Fruit fly (Drosophila melanogaster): ENCODE results near the gene Strump.
A peak's percentile ranks its signal among the peaks of the same experiment; 100 is the strongest.

Strump gene

dm6 chr3L:16113607-16114337 is 8.0 kb upstream of the Strump start (continued):
- TF ChIP-seq CG7745 (tag; optimal IDR thresholded peaks at IDR 0.05) (no peak), CG1529 (GFP tag; optimal IDR thresholded peaks at IDR 0.05) (no peak), tio (GFP tag; optimal IDR thresholded peaks at IDR 0.05) (no peak), Awh (GFP tag; IDR thresholded peaks at IDR 0.05) (peak; percentile 72), CG8765 (GFP tag; IDR thresholded peaks at IDR 0.05) (peak; percentile 54), schlank (tag; optimal IDR thresholded peaks at IDR 0.05) (peak; percentile 60), CG7839 (tag; optimal IDR thresholded peaks at IDR 0.05) (no peak), CG6254 (GFP tag; optimal IDR thresholded peaks at IDR 0.05) (peak; percentile 55), CG12155 (GFP tag; optimal IDR thresholded peaks at IDR 0.05) (peak; percentile 80), CG11456 (GFP tag; IDR thresholded peaks at IDR 0.05) (peak; percentile 83), CG3847 (GFP tag; IDR thresholded peaks at IDR 0.05) (peak; percentile 89), Hmr (GFP tag; optimal IDR thresholded peaks at IDR 0.05) (no peak), ato (GFP tag; IDR thresholded peaks at IDR 0.05; ENCODE audit: partially characterized antibody) (peak; percentile 50; the same call in 1 of the 2 replicates), Jarid2 (GFP tag; optimal IDR thresholded peaks at IDR 0.05) (no peak), CG12769 (tag; optimal IDR thresholded peaks at IDR 0.05) (no peak), Usf (GFP tag; optimal IDR thresholded peaks at IDR 0.05) (peak; percentile 34), ara (GFP tag; IDR thresholded peaks at IDR 0.05) (peak; percentile 41; the same call in 1 of the 2 replicates), sd (tag; optimal IDR thresholded peaks at IDR 0.05) (no peak), kah (GFP tag; optimal IDR thresholded peaks at IDR 0.05) (peak; percentile 45), CG11247 (GFP tag; IDR thresholded peaks at IDR 0.05) (peak; percentile 56), Hand (GFP tag; optimal IDR thresholded peaks at IDR 0.05) (peak; percentile 78), B-H1 (GFP tag; IDR thresholded peaks at IDR 0.05) (peak; percentile 71; the same call in 2 of the 3 replicates), Nf-YC (tag; optimal IDR thresholded peaks at IDR 0.05) (no peak), shn (GFP tag; optimal IDR thresholded peaks at IDR 0.05) (peak; percentile 84), CG6689 (GFP tag; IDR thresholded peaks at IDR 0.05) (peak; percentile 83), CrebB (tag; optimal IDR thresholded peaks at IDR 0.05) (peak; percentile 48), CG34224 (GFP tag; IDR thresholded peaks at IDR 0.05; ENCODE audit: partially characterized antibody) (peak; percentile 53), MESR4 (GFP tag; optimal IDR thresholded peaks at IDR 0.05) (peak; percentile 73), Blimp-1 (GFP tag; optimal IDR thresholded peaks at IDR 0.05) (no peak), scrt (GFP tag; optimal IDR thresholded peaks at IDR 0.05) (peak; percentile 78), CG3281 (GFP tag; optimal IDR thresholded peaks at IDR 0.05) (peak; percentile 87), ssp (GFP tag; IDR thresholded peaks at IDR 0.05) (peak; percentile 4), vvl (GFP tag; IDR thresholded peaks at IDR 0.05) (peak; percentile 90), Lim3 (GFP tag; IDR thresholded peaks at IDR 0.05) (no peak), MBD-R2 (GFP tag; IDR thresholded peaks at IDR 0.05) (peak; percentile 67), CG4707 (GFP tag; optimal IDR thresholded peaks at IDR 0.05) (no peak), Pdp1 (GFP tag; optimal IDR thresholded peaks at IDR 0.05) (peak; percentile 84 to 98), zfh2 (GFP tag; optimal IDR thresholded peaks at IDR 0.05) (peak; percentile 92), ham (GFP tag; IDR thresholded peaks at IDR 0.05) (no peak), nerfin-1 (tag; optimal IDR thresholded peaks at IDR 0.05) (peak; percentile 78), Dek (tag; optimal IDR thresholded peaks at IDR 0.05) (peak; percentile 78), CG8944 (GFP tag; optimal IDR thresholded peaks at IDR 0.05) (peak; percentile 75), her (GFP tag; optimal IDR thresholded peaks at IDR 0.05) (peak; percentile 59), ro (GFP tag; IDR thresholded peaks at IDR 0.05) (no peak), CG7357 (GFP tag; IDR thresholded peaks at IDR 0.05) (peak; percentile 19; the same call in 1 of the 3 replicates), CG17361 (GFP tag; IDR thresholded peaks at IDR 0.05) (no peak; the same call in 1 of the 3 replicates), fd96Cb (tag; optimal IDR thresholded peaks at IDR 0.05) (peak; percentile 69), CG14965 (GFP tag; optimal IDR thresholded peaks at IDR 0.05; ENCODE audit: borderline replicate concordance) (peak; percentile 50), Gsc (GFP tag; IDR thresholded peaks at IDR 0.05) (no peak)
